Worm (Caenorhabditis elegans) whole organism, L1 larva: ENCODE measurements around the gene bcl-11.

Experiments
- C34B4.2 ChIP-seq: sonication (generic microtip); optimal IDR thresholded peaks from 2 replicates; lab custom pipeline; 2017; ENCODE audit warnings: mild to moderate bottlenecking, missing genetic modification characterization, missing compliant biosample characterization
- egl-13 ChIP-seq: sonication (generic microtip); optimal IDR thresholded peaks from 2 replicates; lab custom pipeline; 2016; ENCODE audit warnings: missing genotype, missing genetic modification reagents, missing genetic modification characterization, missing compliant biosample characterization
- lin-15B ChIP-seq: fragments of 150-350 bp; sonication (generic microtip); optimal IDR thresholded peaks from 3 replicates; lab custom pipeline; 2014; ENCODE audit warnings: missing biosample characterization, missing genetic modification characterization
- nhr-11 ChIP-seq: fragments of 150-350 bp; optimal IDR thresholded peaks from 2 replicates; lab custom pipeline; 2014; ENCODE audit warnings: missing biosample characterization, missing genetic modification characterization
- nhr-12 ChIP-seq: sonication (generic microtip); optimal IDR thresholded peaks from 2 replicates; lab custom pipeline; 2017; ENCODE audit warnings: missing biosample characterization, missing genetic modification characterization
- tbx-2 ChIP-seq: sonication (generic microtip); optimal IDR thresholded peaks from 2 replicates; lab custom pipeline; 2016; ENCODE audit warnings: missing genetic modification characterization, missing compliant biosample characterization
- ztf-11 ChIP-seq, 2 experiments: sonication (generic microtip); optimal IDR thresholded peaks; 2 replicates each; lab custom pipeline; 2016 to 2017; ENCODE audit warnings: missing genetic modification characterization in 2 of 2, missing biosample characterization in 1 of 2, missing compliant biosample characterization in 1 of 2

ce11 chrV:6368494-6368893 is 12.7 kb downstream of the bcl-11 start:
- TF ChIP-seq egl-13 (tag; lab: Kevin White, UChicago) (no peak), C34B4.2 (tag; lab: Kevin White, UChicago) (no peak), nhr-12 (no peak), nhr-11 (tag; lab: Kevin White, UChicago) (no peak), tbx-2 (no peak), ztf-11 (tag; optimal IDR thresholded peaks at IDR 0.05; lab: Kevin White, UChicago) (no peak), lin-15B (tag; lab: Kevin White, UChicago) (no peak)
